Worm (Caenorhabditis elegans) whole organism, young adult: Measurements from ENCODE around the gene Y41D4B.14.

Source experiments
- D2030.7 ChIP-seq: fragments of 200-800 bp; sonication (Bioruptor generic); IDR thresholded peaks from 2 replicates; pipeline ENCODE4 v1.3.6; 2022; ENCODE audit warnings: missing genetic modification reagents, missing genetic modification characterization, missing compliant biosample characterization
- ama-1 ChIP-seq, 3 experiments: fragments of 150-350 bp in 1 of 3; sonication (generic microtip) in 2 of 3; optimal IDR thresholded peaks; 2 replicates each; lab custom pipeline; 2014 to 2018; ENCODE audit warnings: missing biosample characterization in 2 of 3, missing genetic modification characterization in 2 of 3, missing genetic modification reagents in 2 of 3
- aptf-2 ChIP-seq: fragments of 200-800 bp; sonication (Bioruptor generic); conservative IDR thresholded peaks from 2 replicates; pipeline ENCODE4 v1.3.6; 2022; ENCODE audit warnings: missing genetic modification reagents, missing genetic modification characterization, missing compliant biosample characterization
- chd-7 ChIP-seq: sonication (generic microtip); optimal IDR thresholded peaks from 2 replicates; lab custom pipeline; 2016; ENCODE audit warnings: mild to moderate bottlenecking, missing genetic modification characterization, moderate library complexity, missing compliant biosample characterization
- fkh-3 ChIP-seq: sonication (generic microtip); optimal IDR thresholded peaks from 2 replicates; lab custom pipeline; 2016; ENCODE audit warnings: mild to moderate bottlenecking, missing genetic modification characterization, missing compliant biosample characterization
- lsy-27 ChIP-seq: sonication (generic microtip); optimal IDR thresholded peaks from 2 replicates; lab custom pipeline; 2017; ENCODE audit warnings: missing genetic modification characterization, mild to moderate bottlenecking, missing compliant biosample characterization, antibody characterized with exemption, missing genotype, borderline replicate concordance; ENCODE audit not compliant: insufficient read depth
- repo-1 ChIP-seq: sonication (generic microtip); optimal IDR thresholded peaks from 2 replicates; lab custom pipeline; 2017; ENCODE audit warnings: mild to moderate bottlenecking, missing genetic modification characterization, missing compliant biosample characterization
- tbx-9 ChIP-seq: sonication (generic microtip); optimal IDR thresholded peaks from 2 replicates; lab custom pipeline; 2016; ENCODE audit warnings: borderline replicate concordance, missing genetic modification characterization, inconsistent platforms, missing compliant biosample characterization
- ztf-28 ChIP-seq: fragments of 200-800 bp; sonication (Bioruptor generic); IDR thresholded peaks from 2 replicates; pipeline ENCODE4 v1.3.6; 2022; ENCODE audit warnings: missing genetic modification reagents, missing genetic modification characterization, missing compliant biosample characterization

- TF ChIP-seq ama-1 (optimal IDR thresholded peaks at IDR 0.05; lab: Kevin White, UChicago) (no peak), ama-1 (GFP tag; optimal IDR thresholded peaks at IDR 0.05; lab: Kevin White, UChicago) (no peak), repo-1 (tag; lab: Kevin White, UChicago) (no peak), lsy-27 (tag; lab: Kevin White, UChicago) (no peak), chd-7 (tag; lab: Kevin White, UChicago) (no peak), D2030.7 (GFP tag; lab: Robert Waterston, UW) (no peak), tbx-9 (tag; lab: Kevin White, UChicago) (no peak), fkh-3 (tag; lab: Kevin White, UChicago) (no peak), aptf-2 (no peak), ztf-28 (no peak)
Observed at ce11 chrIV:1559931-1560330, 16.9 kb upstream of the Y41D4B.14 start, which contains the start of gene Y41D4B.17.
